Worm (Caenorhabditis elegans) whole organism, L2 larva: ENCODE data around the gene Y62H9A.14.

ENCODE experiments used
- C34F6.9 ChIP-seq: fragments of 150-350 bp; optimal IDR thresholded peaks from 2 replicates; lab custom pipeline; 2014; ENCODE audit warnings: missing biosample characterization, missing genetic modification characterization
- F13H6.1 ChIP-seq: sonication (generic microtip); optimal IDR thresholded peaks from 2 replicates; lab custom pipeline; 2016; ENCODE audit warnings: missing genetic modification characterization, missing compliant biosample characterization
- Y55F3AM.14 ChIP-seq: fragments of 200-800 bp; sonication (Bioruptor generic); optimal IDR thresholded peaks from 2 replicates; lab custom pipeline; 2018; ENCODE audit warnings: mild to moderate bottlenecking, missing genetic modification characterization, missing compliant biosample characterization
- alr-1 ChIP-seq: fragments of 150-350 bp; optimal IDR thresholded peaks from 2 replicates; lab custom pipeline; 2014; ENCODE audit warnings: missing biosample characterization, missing genetic modification characterization
- aly-2 ChIP-seq: fragments of 150-350 bp; optimal IDR thresholded peaks from 2 replicates; lab custom pipeline; 2014; ENCODE audit warnings: missing biosample characterization, missing genetic modification characterization
- ama-1 ChIP-seq: fragments of 150-350 bp; optimal IDR thresholded peaks from 2 replicates; lab custom pipeline; 2018; ENCODE audit warnings: inconsistent platforms
- blmp-1 ChIP-seq: sonication (generic microtip); optimal IDR thresholded peaks from 2 replicates; lab custom pipeline; 2017; ENCODE audit warnings: missing genetic modification characterization, mild to moderate bottlenecking, missing compliant biosample characterization, antibody characterized with exemption, moderate library complexity; ENCODE audit not compliant: insufficient read depth
- ceh-16 ChIP-seq: fragments of 150-350 bp; optimal IDR thresholded peaks from 2 replicates; lab custom pipeline; 2014; ENCODE audit warnings: missing biosample characterization, missing genetic modification characterization
- ceh-82 ChIP-seq: fragments of 150-350 bp; optimal IDR thresholded peaks from 2 replicates; lab custom pipeline; 2014; ENCODE audit warnings: missing biosample characterization, missing genetic modification characterization
- crh-2 ChIP-seq: sonication (generic microtip); optimal IDR thresholded peaks from 2 replicates; lab custom pipeline; 2017; ENCODE audit warnings: missing biosample characterization, missing genetic modification characterization
- egl-27 ChIP-seq: sonication (generic microtip); optimal IDR thresholded peaks from 3 replicates; lab custom pipeline; 2017; ENCODE audit warnings: missing biosample characterization, missing genetic modification reagents, missing genetic modification characterization
- elt-3 ChIP-seq: sonication (generic microtip); optimal IDR thresholded peaks from 2 replicates; lab custom pipeline; 2017; ENCODE audit warnings: missing biosample characterization, missing genetic modification characterization
- fos-1 ChIP-seq: fragments of 150-350 bp; optimal IDR thresholded peaks from 2 replicates; lab custom pipeline; 2014; ENCODE audit warnings: missing biosample characterization, missing genetic modification characterization
- gmeb-1 ChIP-seq: fragments of 150-350 bp; optimal IDR thresholded peaks from 2 replicates; lab custom pipeline; 2014; ENCODE audit warnings: missing biosample characterization, missing genetic modification characterization
- lin-13 ChIP-seq: fragments of 150-350 bp; optimal IDR thresholded peaks from 2 replicates; lab custom pipeline; 2014; ENCODE audit warnings: missing biosample characterization, missing genetic modification reagents, missing genetic modification characterization
- lin-39 ChIP-seq: fragments of 150-350 bp; optimal IDR thresholded peaks from 2 replicates; lab custom pipeline; 2014; ENCODE audit warnings: missing biosample characterization, missing genetic modification reagents, missing genetic modification characterization
- lsy-2 ChIP-seq, 2 experiments: fragments of 150-350 bp in 1 of 2; sonication (generic microtip) in 1 of 2; optimal IDR thresholded peaks; 2 replicates each; lab custom pipeline; 2014 to 2017; ENCODE audit warnings: missing biosample characterization in 2 of 2, missing genetic modification characterization in 2 of 2
- mab-5 ChIP-seq: fragments of 150-350 bp; optimal IDR thresholded peaks from 2 replicates; lab custom pipeline; 2014; ENCODE audit warnings: missing biosample characterization, missing genetic modification characterization
- mdl-1 ChIP-seq, 2 experiments: fragments of 150-350 bp in 1 of 2; sonication (generic microtip) in 1 of 2; optimal IDR thresholded peaks; 2 replicates each; lab custom pipeline; 2017; ENCODE audit warnings: missing biosample characterization in 2 of 2, missing genetic modification characterization in 2 of 2
- nhr-11 ChIP-seq: fragments of 150-350 bp; optimal IDR thresholded peaks from 2 replicates; lab custom pipeline; 2014; ENCODE audit warnings: missing biosample characterization, missing genetic modification characterization
- nhr-12 ChIP-seq: fragments of 150-350 bp; optimal IDR thresholded peaks from 2 replicates; lab custom pipeline; 2014; ENCODE audit warnings: missing biosample characterization, missing genetic modification characterization
- nhr-129 ChIP-seq: fragments of 150-350 bp; optimal IDR thresholded peaks from 2 replicates; lab custom pipeline; 2014; ENCODE audit warnings: missing biosample characterization, missing genetic modification characterization
- nhr-21 ChIP-seq: fragments of 150-350 bp; optimal IDR thresholded peaks from 2 replicates; lab custom pipeline; 2014; ENCODE audit warnings: missing biosample characterization, missing genetic modification characterization
- nhr-23 ChIP-seq: fragments of 150-350 bp; optimal IDR thresholded peaks from 2 replicates; lab custom pipeline; 2014; ENCODE audit warnings: missing biosample characterization, missing genetic modification reagents, missing genetic modification characterization
- nhr-237 ChIP-seq: fragments of 150-350 bp; optimal IDR thresholded peaks from 2 replicates; lab custom pipeline; 2014; ENCODE audit warnings: missing biosample characterization, missing genetic modification characterization
- nhr-6 ChIP-seq: fragments of 150-350 bp; optimal IDR thresholded peaks from 2 replicates; lab custom pipeline; 2014; ENCODE audit warnings: missing biosample characterization, missing genetic modification characterization
- nhr-77 ChIP-seq: fragments of 150-350 bp; optimal IDR thresholded peaks from 2 replicates; lab custom pipeline; 2014; ENCODE audit warnings: missing biosample characterization, missing genetic modification characterization
- peb-1 ChIP-seq: fragments of 150-350 bp; optimal IDR thresholded peaks from 2 replicates; lab custom pipeline; 2014; ENCODE audit warnings: missing biosample characterization, missing genetic modification characterization
- sem-4 ChIP-seq: fragments of 150-350 bp; optimal IDR thresholded peaks from 2 replicates; lab custom pipeline; 2014; ENCODE audit warnings: missing biosample characterization, missing genetic modification reagents, missing genetic modification characterization
- skn-1 ChIP-seq: sonication (generic microtip); optimal IDR thresholded peaks from 2 replicates; lab custom pipeline; 2017; ENCODE audit warnings: missing biosample characterization, missing genetic modification characterization
- sma-3 ChIP-seq: sonication (generic microtip); optimal IDR thresholded peaks from 2 replicates; lab custom pipeline; 2016; ENCODE audit warnings: missing genetic modification reagents, missing genetic modification characterization, missing compliant biosample characterization
- sma-9 ChIP-seq, 2 experiments: fragments of 150-350 bp in 1 of 2; sonication (generic microtip) in 1 of 2; optimal IDR thresholded peaks; 2 replicates each; lab custom pipeline; 2014 to 2016; ENCODE audit warnings: missing genetic modification characterization in 2 of 2, mild to moderate bottlenecking in 1 of 2, missing biosample characterization in 1 of 2, missing compliant biosample characterization in 1 of 2, missing genetic modification reagents in 1 of 2, moderate library complexity in 1 of 2
- snpc-4 ChIP-seq: fragments of 150-350 bp; optimal IDR thresholded peaks from 2 replicates; lab custom pipeline; 2014; ENCODE audit warnings: missing biosample characterization, missing genetic modification characterization
- unc-39 ChIP-seq: fragments of 150-350 bp; optimal IDR thresholded peaks from 2 replicates; lab custom pipeline; 2014; ENCODE audit warnings: missing biosample characterization, missing genetic modification characterization
- zag-1 ChIP-seq: fragments of 150-350 bp; optimal IDR thresholded peaks from 2 replicates; lab custom pipeline; 2014; ENCODE audit warnings: missing biosample characterization, missing genetic modification characterization
- ztf-1 ChIP-seq: fragments of 200-800 bp; sonication (Bioruptor generic); conservative IDR thresholded peaks from 2 replicates; pipeline ENCODE4 v1.3.6; 2022; ENCODE audit warnings: missing genetic modification characterization, missing compliant biosample characterization
- ztf-11 ChIP-seq: sonication (generic microtip); optimal IDR thresholded peaks from 2 replicates; lab custom pipeline; 2017; ENCODE audit warnings: missing biosample characterization, missing genetic modification characterization

Y62H9A.14 gene

DNA sequence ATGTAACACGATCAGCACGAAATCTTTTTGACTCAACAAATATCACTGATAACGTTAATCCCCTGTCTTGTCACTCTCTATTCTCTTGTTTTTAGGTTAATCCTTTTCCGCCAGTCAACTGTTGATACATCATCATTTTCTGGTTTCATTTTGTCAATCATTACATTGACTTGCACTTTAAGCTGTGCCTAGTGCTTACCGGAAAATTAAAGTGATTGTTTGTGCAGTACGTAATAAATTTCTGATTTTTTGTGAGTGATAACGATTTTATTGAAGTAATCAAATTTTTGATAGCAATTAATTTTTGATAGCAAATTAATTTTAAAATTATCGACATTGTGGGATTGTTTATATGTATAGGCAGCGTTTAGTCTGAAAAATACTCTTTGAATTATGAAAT lies 11.9 kb upstream of the Y62H9A.14 start:
- no peak for TF ChIP-seq zag-1 (tag; lab: Kevin White, UChicago)
- TF ChIP-seq fos-1 (tag; lab: Kevin White, UChicago) = peak; percentile 74
- TF ChIP-seq alr-1 = no peak
- peak; percentile 57 for TF ChIP-seq skn-1 (tag; lab: Kevin White, UChicago)
- TF ChIP-seq F13H6.1 = no peak
- TF ChIP-seq mdl-1 (tag; optimal IDR thresholded peaks at IDR 0.05; lab: Kevin White, UChicago) = no peak

DNA sequence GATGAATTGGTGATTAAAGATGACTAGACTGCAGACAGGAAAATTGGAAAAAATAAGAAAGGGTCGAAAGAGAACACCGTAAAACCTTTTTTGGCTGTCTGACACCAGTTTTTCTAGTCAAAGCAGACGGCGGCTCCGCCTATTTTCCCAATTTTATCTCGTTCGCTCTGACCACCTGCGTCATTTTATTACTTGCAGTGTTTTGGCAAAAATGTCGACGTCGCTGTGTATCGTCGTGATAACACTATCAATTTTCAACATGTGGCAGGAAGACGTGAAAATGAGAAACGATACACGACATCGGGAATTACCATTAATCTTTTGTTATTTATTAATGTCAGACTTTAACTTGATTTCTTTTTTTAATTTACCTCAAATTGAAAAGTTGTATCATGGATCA lies 11.0 kb upstream of the Y62H9A.14 start, which contains the start of gene Y62H9A.15:
Gene Y62H9A.15 (minus strand): TSS at position 100 of the 400 bp plus-strand sequence.
- TF ChIP-seq C34F6.9 (tag; lab: Kevin White, UChicago) (no peak), lin-39 (tag; lab: Kevin White, UChicago) (no peak), fos-1 (tag; lab: Kevin White, UChicago) (peak; percentile 8)

DNA sequence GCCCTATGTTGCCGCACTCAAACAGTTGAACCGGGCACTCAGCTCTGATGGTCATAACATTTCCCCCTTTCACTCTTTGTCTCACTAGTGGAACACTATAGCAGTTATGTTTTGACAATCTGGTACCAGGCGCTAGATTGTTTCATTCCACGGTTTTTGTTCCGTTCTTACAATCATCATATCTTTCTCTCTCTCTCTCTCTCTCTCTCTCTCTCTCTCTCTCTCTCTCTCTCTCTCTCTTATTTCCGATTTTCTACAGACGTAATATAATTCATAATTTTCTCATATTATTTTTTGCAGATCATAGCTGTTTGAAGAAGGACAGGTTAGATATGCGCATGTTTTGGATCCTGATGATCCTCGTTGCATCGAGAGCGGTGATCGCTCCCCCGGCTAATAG lies 7.2 kb upstream of the Y62H9A.14 start, which contains the start of gene Y62H9A.12:
Gene Y62H9A.12 (plus strand): TSS at position 301 of the 400 bp plus-strand sequence.
- TF ChIP-seq skn-1 (tag; lab: Kevin White, UChicago) (no peak), mdl-1 (tag; optimal IDR thresholded peaks at IDR 0.05; lab: Kevin White, UChicago) (no peak), sma-9 (GFP tag; optimal IDR thresholded peaks at IDR 0.05; lab: Kevin White, UChicago) (no peak), sma-9 (tag; optimal IDR thresholded peaks at IDR 0.05; lab: Kevin White, UChicago) (no peak), Y55F3AM.14 (GFP tag; lab: Kevin White, UChicago) (no peak), blmp-1 (tag; lab: Kevin White, UChicago) (no peak), ztf-11 (tag; lab: Kevin White, UChicago) (no peak), nhr-12 (no peak), fos-1 (tag; lab: Kevin White, UChicago) (no peak), nhr-23 (tag; lab: Kevin White, UChicago) (no peak), ceh-82 (tag; lab: Kevin White, UChicago) (no peak), peb-1 (tag; lab: Kevin White, UChicago) (no peak), nhr-11 (tag; lab: Kevin White, UChicago) (no peak)

DNA sequence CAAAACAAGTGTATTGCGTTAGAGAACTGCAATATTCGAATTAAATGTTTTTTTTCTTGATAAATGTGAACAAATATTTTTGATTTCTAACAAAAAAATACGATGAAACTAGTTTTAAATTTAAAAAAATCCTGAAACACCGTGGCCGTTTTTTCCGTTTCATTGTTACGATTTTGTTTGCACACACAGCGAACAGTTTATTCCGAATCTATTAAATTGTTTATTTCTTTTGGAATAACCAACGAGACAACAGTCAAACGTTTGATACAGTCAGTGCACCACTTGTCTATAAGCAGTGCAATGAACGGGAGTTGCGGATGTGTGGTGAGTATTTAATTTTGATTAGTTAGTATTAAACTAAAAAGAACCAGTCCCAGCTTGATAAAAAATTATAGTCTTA lies 4.3 kb upstream of the Y62H9A.14 start, which contains the start of gene Y62H9A.13:
Gene Y62H9A.13 (plus strand): TSS at position 301 of the 400 bp plus-strand sequence.
- TF ChIP-seq nhr-21 (tag; lab: Kevin White, UChicago) (no peak), peb-1 (tag; lab: Kevin White, UChicago) (no peak), egl-27 (tag; lab: Kevin White, UChicago) (no peak), zag-1 (tag; lab: Kevin White, UChicago) (no peak)

DNA sequence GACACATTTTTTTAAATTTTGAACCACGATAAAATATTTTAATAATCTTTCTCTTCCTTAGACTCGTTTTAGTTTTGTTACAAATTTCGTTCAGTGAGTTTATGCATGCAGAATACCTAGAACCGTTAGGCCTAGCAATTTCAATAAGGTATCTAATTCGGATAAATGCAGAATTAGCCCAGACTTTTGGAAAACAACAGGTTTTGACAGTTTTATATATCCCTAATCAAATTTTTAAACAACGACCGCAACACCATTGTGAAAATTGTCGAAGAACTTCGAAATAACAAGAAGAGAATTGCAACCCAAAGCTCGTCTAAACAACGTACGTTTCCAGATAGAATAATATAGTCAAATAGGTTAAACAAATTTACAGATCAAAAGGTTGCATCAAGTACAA lies 3.0 kb upstream of the Y62H9A.14 start, which contains the start of gene Y62H9A.16:
Gene Y62H9A.16 (plus strand): TSS at position 301 of the 400 bp plus-strand sequence.
- TF ChIP-seq ama-1 (lab: Kevin White, UChicago) = no peak
- no peak for TF ChIP-seq elt-3 (tag; lab: Kevin White, UChicago)
- TF ChIP-seq nhr-237 (tag; lab: Kevin White, UChicago) = no peak
- no peak for TF ChIP-seq nhr-129 (tag; lab: Kevin White, UChicago)
- TF ChIP-seq ztf-1 (GFP tag; lab: Robert Waterston, UW) = no peak
- TF ChIP-seq sma-3 (GFP tag; lab: Kevin White, UChicago) = no peak
- no peak for TF ChIP-seq peb-1 (tag; lab: Kevin White, UChicago)

DNA sequence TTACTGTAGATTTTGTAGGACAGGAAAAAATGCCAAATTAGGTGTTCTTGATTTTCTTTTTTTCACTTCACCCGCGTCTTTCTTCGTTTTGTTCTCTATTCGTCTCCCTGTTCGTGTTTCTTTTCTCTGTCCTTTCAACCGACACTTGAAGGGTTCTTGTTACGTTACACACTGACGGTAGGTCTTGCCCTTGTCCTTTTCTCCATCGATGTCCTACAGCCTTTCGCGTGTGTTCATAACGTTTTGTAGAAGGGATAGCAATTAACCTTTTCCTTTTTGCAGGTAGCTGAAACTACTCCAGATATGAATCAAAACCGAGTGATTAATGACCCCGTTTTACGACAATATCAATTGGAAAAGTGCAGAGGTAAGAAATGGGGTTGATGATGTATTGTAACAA lies 3.1 kb downstream of the Y62H9A.14 start, which contains the start of gene F55G7.1:
Gene F55G7.1 (plus strand): TSS at position 276 of the 400 bp plus-strand sequence.
- peak; percentile 68 for TF ChIP-seq sma-3 (GFP tag; lab: Kevin White, UChicago)
- TF ChIP-seq gmeb-1 (tag; lab: Kevin White, UChicago) = peak; percentile 65
- TF ChIP-seq ztf-11 (tag; lab: Kevin White, UChicago) = no peak
- peak; percentile 35 for TF ChIP-seq F13H6.1
- peak; percentile 17 for TF ChIP-seq mab-5 (tag; lab: Kevin White, UChicago)
- peak; percentile 70 for TF ChIP-seq crh-2 (tag; lab: Kevin White, UChicago)
- TF ChIP-seq sem-4 (tag; lab: Kevin White, UChicago) = no peak
- TF ChIP-seq alr-1 = no peak
- peak; percentile 27 for TF ChIP-seq nhr-77 (tag; lab: Kevin White, UChicago)
- TF ChIP-seq unc-39 (tag; lab: Kevin White, UChicago) = no peak
- peak; percentile 4 for TF ChIP-seq lin-13 (GFP tag; lab: Kevin White, UChicago)
- peak; percentile 63 for TF ChIP-seq sma-9 (GFP tag; optimal IDR thresholded peaks at IDR 0.05; lab: Kevin White, UChicago)
- no peak for TF ChIP-seq sma-9 (tag; optimal IDR thresholded peaks at IDR 0.05; lab: Kevin White, UChicago)
- TF ChIP-seq aly-2 (tag; lab: Kevin White, UChicago) = no peak
- TF ChIP-seq snpc-4 (tag; lab: Kevin White, UChicago) = peak; percentile 52
- no peak for TF ChIP-seq mdl-1 (tag; optimal IDR thresholded peaks at IDR 0.05; lab: Kevin White, UChicago)
- TF ChIP-seq nhr-21 (tag; lab: Kevin White, UChicago) = peak; percentile 76
- peak; percentile 2 for TF ChIP-seq Y55F3AM.14 (GFP tag; lab: Kevin White, UChicago)
- TF ChIP-seq C34F6.9 (tag; lab: Kevin White, UChicago) = peak; percentile 42
- peak; percentile 52 for TF ChIP-seq fos-1 (tag; lab: Kevin White, UChicago)
- peak; percentile 87 for TF ChIP-seq nhr-129 (tag; lab: Kevin White, UChicago)
- peak; percentile 39 for TF ChIP-seq nhr-237 (tag; lab: Kevin White, UChicago)
- peak; percentile 35 for TF ChIP-seq nhr-6
- peak in 1 of 2 experiments; percentile 31 for TF ChIP-seq lsy-2 (tag; optimal IDR thresholded peaks at IDR 0.05; lab: Kevin White, UChicago)
- no peak for TF ChIP-seq ceh-16
